Fruit fly (Drosophila melanogaster) whole organism, embryonic: Measurements from ENCODE around the gene SmydA-2.

ENCODE experiments used
- CG16779 ChIP-seq: fragments of 200-800 bp; sonication (Bioruptor generic); IDR thresholded peaks from 2 replicates; pipeline ENCODE4 v1.3.6; 2022; ENCODE audit warnings: missing biosample characterization, missing genetic modification characterization
- CG17359 ChIP-seq: fragments of 200-800 bp; sonication (Bioruptor generic); optimal IDR thresholded peaks from 3 replicates; lab custom pipeline; 2018; ENCODE audit warnings: missing biosample characterization, mild to moderate bottlenecking, missing genetic modification characterization, moderate library complexity
- CG30403 ChIP-seq: fragments of 200-800 bp; sonication (Bioruptor generic); optimal IDR thresholded peaks from 3 replicates; lab custom pipeline; 2016; ENCODE audit warnings: missing biosample characterization, missing genetic modification characterization
- CG34376 ChIP-seq: fragments of 200-800 bp; sonication (Bioruptor generic); optimal IDR thresholded peaks from 2 replicates; lab custom pipeline; 2018; ENCODE audit warnings: missing biosample characterization, mild to moderate bottlenecking, missing genetic modification characterization
- Eip74EF ChIP-seq, 2 experiments: fragments of 200-800 bp in 1 of 2; fragments of >200 bp in 1 of 2; sonication (Bioruptor generic) in 1 of 2; optimal IDR thresholded peaks; 2 replicates each; lab custom pipeline; 2017 to 2019; ENCODE audit warnings: missing biosample characterization in 2 of 2, missing genetic modification characterization in 2 of 2, mild to moderate bottlenecking in 1 of 2, moderate library complexity in 1 of 2
- Usf ChIP-seq: fragments of 200-800 bp; sonication (Bioruptor generic); optimal IDR thresholded peaks from 2 replicates; lab custom pipeline; 2017; ENCODE audit warnings: missing genotype, missing biosample characterization, missing genetic modification characterization
- gsb-n ChIP-seq: fragments of 200-800 bp; sonication (Bioruptor generic); optimal IDR thresholded peaks from 3 replicates; lab custom pipeline; 2018; ENCODE audit warnings: missing biosample characterization, mild to moderate bottlenecking, missing genetic modification characterization
- odd ChIP-seq: fragments of 200-800 bp; sonication (Bioruptor generic); optimal IDR thresholded peaks from 2 replicates; lab custom pipeline; 2017; ENCODE audit warnings: missing biosample characterization, mild to moderate bottlenecking, missing genetic modification characterization
- zf30C ChIP-seq: fragments of 200-800 bp; sonication (Bioruptor generic); optimal IDR thresholded peaks from 3 replicates; lab custom pipeline; 2018; ENCODE audit warnings: missing biosample characterization, mild to moderate bottlenecking, missing genetic modification characterization

dm6 chr3L:19020467-19020866 lies 17.4 kb upstream of the SmydA-2 start:
- TF ChIP-seq Eip74EF (GFP tag; optimal IDR thresholded peaks at IDR 0.05; lab: Kevin White, UChicago) = no peak
- TF ChIP-seq CG34376 (GFP tag; lab: Kevin White, UChicago) = no peak
- no peak for TF ChIP-seq CG30403
- no peak for TF ChIP-seq odd
- no peak for TF ChIP-seq CG17359 (tag; lab: Kevin White, UChicago)
- no peak for TF ChIP-seq zf30C (GFP tag; lab: Kevin White, UChicago)
- TF ChIP-seq Usf (GFP tag; lab: Kevin White, UChicago) = no peak
- TF ChIP-seq CG16779 = no peak
- TF ChIP-seq gsb-n (tag; lab: Kevin White, UChicago) = no peak
